Fruit fly (Drosophila melanogaster): ENCODE data around the gene mRpS24.
A peak's percentile ranks its signal among the peaks of the same experiment; 100 is the strongest.

mRpS24 gene

DNA sequence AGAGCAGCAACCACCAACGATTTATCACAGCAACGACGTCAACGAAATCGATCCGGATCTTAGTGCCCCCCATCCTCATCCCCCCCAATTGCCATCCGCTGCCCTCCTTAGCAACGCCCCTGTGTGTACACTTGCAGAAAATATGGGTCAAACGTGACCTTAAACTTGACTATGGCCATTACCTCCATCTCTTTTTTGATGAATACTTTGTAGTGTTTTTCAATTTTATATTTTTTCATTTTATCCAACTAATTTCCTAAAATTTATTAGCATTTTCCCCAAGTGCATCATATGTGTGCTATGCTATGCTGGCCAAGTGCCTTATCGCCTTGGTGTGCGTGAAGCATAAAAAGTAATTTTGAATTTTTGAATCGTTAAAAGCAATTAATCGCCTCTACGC is 20.4 kb downstream of the mRpS24 start (continued):
- TF ChIP-seq slbo (GFP tag; IDR thresholded peaks at IDR 0.05) (no peak), CG17328 (GFP tag; IDR thresholded peaks at IDR 0.05) (0 out of 2 replicates have a peak, but pooled peaks have one; percentile 25), lbe (GFP tag; optimal IDR thresholded peaks at IDR 0.05) (peak; percentile 79), CG11247 (GFP tag; IDR thresholded peaks at IDR 0.05) (0 out of 2 replicates have a peak, but pooled peaks have one; percentile 14), unpg (GFP tag; optimal IDR thresholded peaks at IDR 0.05) (peak; percentile 16), zfh1 (GFP tag; IDR thresholded peaks at IDR 0.05) (peak; percentile 53; the same call in 1 of the 3 replicates), otp (GFP tag; IDR thresholded peaks at IDR 0.05) (no peak), Xbp1 (GFP tag; optimal IDR thresholded peaks at IDR 0.05) (peak; percentile 24), CG1603 (tag; optimal IDR thresholded peaks at IDR 0.05) (peak; percentile 25), bcd (GFP tag; optimal IDR thresholded peaks at IDR 0.05) (peak; percentile 26), CG6272 (GFP tag; IDR thresholded peaks at IDR 0.05) (no peak), gem (tag; optimal IDR thresholded peaks at IDR 0.05) (peak; percentile 60), ems (GFP tag; optimal IDR thresholded peaks at IDR 0.05) (peak; percentile 0), grau (tag; optimal IDR thresholded peaks at IDR 0.05) (peak; percentile 15), CG17361 (GFP tag; IDR thresholded peaks at IDR 0.05) (no peak), jigr1 (GFP tag; IDR thresholded peaks at IDR 0.05) (no peak), cato (GFP tag; optimal IDR thresholded peaks at IDR 0.05; ENCODE audit: borderline replicate concordance) (no peak), toy (GFP tag; IDR thresholded peaks at IDR 0.05) (no peak), shn (GFP tag; optimal IDR thresholded peaks at IDR 0.05) (no peak), wdn (GFP tag; IDR thresholded peaks at IDR 0.05) (no peak), danr (GFP tag; IDR thresholded peaks at IDR 0.05) (no peak), pum (GFP tag; optimal IDR thresholded peaks at IDR 0.05) (no peak), phol (tag; optimal IDR thresholded peaks at IDR 0.05) (peak; percentile 40), maf-S (GFP tag; optimal IDR thresholded peaks at IDR 0.05) (no peak), CG11504 (tag; optimal IDR thresholded peaks at IDR 0.05) (peak; percentile 57), BEAF-32 (GFP tag; optimal IDR thresholded peaks at IDR 0.05) (no peak), CG10366 (GFP tag; IDR thresholded peaks at IDR 0.05) (peak; percentile 21; the same call in 1 of the 2 replicates), CG14014 (GFP tag; IDR thresholded peaks at IDR 0.05) (no peak), nom (GFP tag; optimal IDR thresholded peaks at IDR 0.05) (peak; percentile 81), lab (GFP tag; optimal IDR thresholded peaks at IDR 0.05) (peak; percentile 24), CG30403 (GFP tag; optimal IDR thresholded peaks at IDR 0.05) (peak; percentile 11), CG17568 (GFP tag; optimal IDR thresholded peaks at IDR 0.05) (no peak), CG12659 (GFP tag; optimal IDR thresholded peaks at IDR 0.05) (no peak), CG9876 (GFP tag; optimal IDR thresholded peaks at IDR 0.05) (no peak), ttk (GFP tag; IDR thresholded peaks at IDR 0.05) (0 out of 2 replicates have a peak, but pooled peaks have one; percentile 30), Lim3 (GFP tag; IDR thresholded peaks at IDR 0.05) (no peak), ap (GFP tag; IDR thresholded peaks at IDR 0.05) (peak; percentile 35; the same call in 1 of the 2 replicates), CG3407 (GFP tag; optimal IDR thresholded peaks at IDR 0.05) (peak; percentile 3), Nf-YB (GFP tag; optimal IDR thresholded peaks at IDR 0.05) (no peak), HLHmδ (GFP tag; optimal IDR thresholded peaks at IDR 0.05) (no peak), Sox102F (GFP tag; optimal IDR thresholded peaks at IDR 0.05) (peak; percentile 55), crol (GFP tag; IDR thresholded peaks at IDR 0.05) (peak; percentile 41; the same call in 1 of the 2 replicates), Med (GFP tag) (peak; percentile 71), CG17829 (tag; optimal IDR thresholded peaks at IDR 0.05) (peak; percentile 22), CG4404 (GFP tag; IDR thresholded peaks at IDR 0.05) (no peak), CG11398 (GFP tag; optimal IDR thresholded peaks at IDR 0.05) (no peak), ranshi (GFP tag; IDR thresholded peaks at IDR 0.05) (0 out of 2 replicates have a peak, but pooled peaks have one; percentile 21), fu2 (GFP tag; optimal IDR thresholded peaks at IDR 0.05) (no peak), ham (GFP tag; IDR thresholded peaks at IDR 0.05) (no peak), HLH3B (GFP tag; IDR thresholded peaks at IDR 0.05) (peak; percentile 32; the same call in 1 of the 2 replicates), pnt (GFP tag; optimal IDR thresholded peaks at IDR 0.05) (peak; percentile 23)
